Worm (Caenorhabditis elegans) whole organism, late embryonic: ENCODE measurements around the gene Y40B10A.11.

Source experiments
- ama-1 ChIP-seq: fragments of 150-350 bp; optimal IDR thresholded peaks from 2 replicates; lab custom pipeline; 2014
- ceh-22 ChIP-seq: sonication (generic microtip); optimal IDR thresholded peaks from 2 replicates; lab custom pipeline; 2017; ENCODE audit warnings: missing biosample characterization, missing genetic modification characterization
- hlh-13 ChIP-seq: fragments of 200-800 bp; sonication (Bioruptor generic); optimal IDR thresholded peaks from 2 replicates; lab custom pipeline; 2018; ENCODE audit warnings: mild to moderate bottlenecking, missing genetic modification characterization, missing compliant biosample characterization
- nhr-11 ChIP-seq: fragments of 150-350 bp; optimal IDR thresholded peaks from 2 replicates; lab custom pipeline; 2014; ENCODE audit warnings: missing biosample characterization, missing genetic modification characterization
- pha-4 ChIP-seq: fragments of 150-350 bp; optimal IDR thresholded peaks from 2 replicates; lab custom pipeline; 2018; ENCODE audit warnings: missing biosample characterization, missing genetic modification reagents, missing genetic modification characterization
- sox-4 ChIP-seq: sonication (generic microtip); optimal IDR thresholded peaks from 2 replicates; lab custom pipeline; 2017; ENCODE audit warnings: mild to moderate bottlenecking, missing genetic modification characterization, inconsistent platforms, missing compliant biosample characterization
- tbx-2 ChIP-seq: sonication (generic microtip); optimal IDR thresholded peaks from 2 replicates; lab custom pipeline; 2016; ENCODE audit warnings: missing genetic modification characterization, missing compliant biosample characterization
- ttx-3 ChIP-seq: sonication (generic microtip); optimal IDR thresholded peaks from 2 replicates; lab custom pipeline; 2016; ENCODE audit warnings: missing genetic modification reagents, missing genetic modification characterization, missing compliant biosample characterization
- unc-3 ChIP-seq, 2 experiments: fragments of 200-800 bp in 1 of 2; sonication (Bioruptor generic) in 1 of 2; sonication (generic microtip) in 1 of 2; conservative IDR thresholded peaks in 1 of 2; optimal IDR thresholded peaks in 1 of 2; 2 replicates each; pipeline versions ENCODE4 v1.3.6 to Lab custom; 2016 to 2022; ENCODE audit warnings: missing compliant biosample characterization in 2 of 2, missing genetic modification characterization in 2 of 2, missing genetic modification reagents in 1 of 2

DNA sequence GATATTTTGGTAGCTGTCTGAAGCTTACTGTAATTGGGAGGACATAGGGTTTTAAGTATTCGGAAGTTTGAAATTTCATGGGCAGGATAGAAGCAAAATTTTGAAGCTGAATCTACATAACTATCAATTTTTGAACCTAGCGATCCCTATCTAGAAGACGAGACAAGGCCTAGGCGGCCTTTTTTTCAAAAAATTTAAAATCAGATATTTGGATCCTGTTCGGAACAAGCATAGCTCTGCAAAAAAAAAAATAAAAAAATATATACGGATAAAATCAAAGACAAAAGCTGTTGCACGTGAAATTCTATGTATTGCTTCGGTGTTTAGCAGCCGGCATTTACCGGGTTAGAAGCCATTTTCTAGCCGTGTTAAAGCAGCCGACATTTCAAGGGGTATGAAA, 43.8 kb upstream of the Y40B10A.11 start, which contains the start of gene F36F12.2:
- TF ChIP-seq unc-3 (GFP tag; conservative IDR thresholded peaks at IDR 0.05; lab: Robert Waterston, UW) (no peak), unc-3 (tag; optimal IDR thresholded peaks at IDR 0.05; lab: Kevin White, UChicago) (no peak), nhr-11 (no peak), pha-4 (tag; lab: Kevin White, UChicago) (no peak), ceh-22 (no peak), ama-1 (lab: Kevin White, UChicago) (no peak), hlh-13 (no peak), tbx-2 (tag; lab: Kevin White, UChicago) (no peak), ttx-3 (tag; lab: Kevin White, UChicago) (no peak), sox-4 (tag; lab: Kevin White, UChicago) (no peak)
